Fruit fly (Drosophila melanogaster) S2 (cell line): Measurements from ENCODE around the gene CG13893.

Experiments
- CG8478 ChIP-seq: fragments of >200 bp; optimal IDR thresholded peaks from 2 replicates; lab custom pipeline; 2018
- CTCF ChIP-seq, 2 experiments: fragments of >200 bp; optimal IDR thresholded peaks; 2 replicates each; lab custom pipeline; 2018

DNA sequence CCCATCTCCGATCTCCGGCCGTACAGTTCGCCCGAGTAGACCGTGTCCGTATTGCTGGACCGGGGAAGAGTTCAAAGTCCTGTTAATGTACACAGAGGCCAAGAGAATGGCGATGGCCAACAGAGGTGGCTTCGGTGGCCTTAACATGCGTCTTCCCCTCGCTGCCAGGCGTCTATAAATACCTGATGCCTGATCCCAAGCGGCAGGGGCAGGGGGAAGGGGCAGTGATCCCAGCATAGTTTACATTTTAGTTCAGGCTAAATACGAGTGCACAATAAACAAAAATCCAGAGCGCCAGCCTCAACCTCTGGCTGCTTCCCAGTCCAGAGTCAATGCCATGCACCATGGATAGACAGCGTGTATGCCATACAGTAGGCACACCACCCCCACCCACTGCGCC lies 16.0 kb downstream of the CG13893 start:
- TF ChIP-seq CG8478 (no peak), CTCF (optimal IDR thresholded peaks at IDR 0.05; lab: Kevin White, UChicago) (no peak)
